Fruit fly (Drosophila melanogaster) whole organism, pupa: Measurements from ENCODE around the gene CG31751.

ENCODE experiments used
- CG10348 ChIP-seq: fragments of 200-800 bp; sonication (Bioruptor generic); IDR thresholded peaks from 2 replicates; pipeline ENCODE4 v1.3.6; 2022; ENCODE audit warnings: missing biosample characterization, missing genetic modification characterization
- CG12605 ChIP-seq: fragments of 200-800 bp; sonication (Bioruptor generic); IDR thresholded peaks from 2 replicates; pipeline ENCODE4 v1.3.6; 2022; ENCODE audit warnings: missing biosample characterization, missing genetic modification characterization
- CG13204 ChIP-seq: fragments of 200-800 bp; sonication (Bioruptor generic); optimal IDR thresholded peaks from 2 replicates; lab custom pipeline; 2018; ENCODE audit warnings: missing biosample characterization, mild to moderate bottlenecking, missing genetic modification characterization, moderate library complexity
- CG14655 ChIP-seq: fragments of 200-800 bp; sonication (Bioruptor generic); optimal IDR thresholded peaks from 3 replicates; lab custom pipeline; 2017; ENCODE audit warnings: mild to moderate bottlenecking, missing biosample characterization, missing genetic modification reagents, missing genetic modification characterization
- CG15710 ChIP-seq: fragments of 200-800 bp; sonication (Bioruptor generic); optimal IDR thresholded peaks from 2 replicates; lab custom pipeline; 2018; ENCODE audit warnings: missing biosample characterization, mild to moderate bottlenecking, missing genetic modification characterization, moderate library complexity
- CG17806 ChIP-seq: fragments of 200-800 bp; sonication (Bioruptor generic); optimal IDR thresholded peaks from 2 replicates; lab custom pipeline; 2018; ENCODE audit warnings: missing biosample characterization, mild to moderate bottlenecking, missing genetic modification characterization, moderate library complexity
- CG32121 ChIP-seq: fragments of 200-800 bp; sonication (Bioruptor generic); IDR thresholded peaks from 2 replicates; pipeline ENCODE4 v1.3.6; 2022; ENCODE audit warnings: missing biosample characterization, missing genetic modification characterization
- CG34367 ChIP-seq: fragments of 200-800 bp; sonication (Bioruptor generic); optimal IDR thresholded peaks from 2 replicates; lab custom pipeline; 2018; ENCODE audit warnings: missing biosample characterization, mild to moderate bottlenecking, missing genetic modification characterization
- CG4496 ChIP-seq: fragments of 200-800 bp; sonication (Bioruptor generic); IDR thresholded peaks from 3 replicates; pipeline ENCODE4 v1.3.6; 2022; ENCODE audit warnings: missing biosample characterization, missing genetic modification characterization
- CG8159 ChIP-seq: fragments of 200-800 bp; sonication (Bioruptor generic); optimal IDR thresholded peaks from 3 replicates; lab custom pipeline; 2018; ENCODE audit warnings: missing biosample characterization, mild to moderate bottlenecking, missing genetic modification characterization, moderate library complexity
- CG8301 ChIP-seq: fragments of 200-800 bp; sonication (Bioruptor generic); optimal IDR thresholded peaks from 2 replicates; lab custom pipeline; 2018; ENCODE audit warnings: missing biosample characterization, mild to moderate bottlenecking, missing genetic modification characterization
- CG9948 ChIP-seq: fragments of 200-800 bp; sonication (Bioruptor generic); optimal IDR thresholded peaks from 2 replicates; lab custom pipeline; 2018; ENCODE audit warnings: missing biosample characterization, mild to moderate bottlenecking, missing genetic modification characterization, moderate library complexity
- D1 ChIP-seq: fragments of 200-800 bp; sonication (Bioruptor generic); optimal IDR thresholded peaks from 2 replicates; lab custom pipeline; 2018; ENCODE audit warnings: missing biosample characterization, mild to moderate bottlenecking, missing genetic modification characterization, moderate library complexity
- EcR ChIP-seq: fragments of 200-800 bp; sonication (Bioruptor generic); optimal IDR thresholded peaks from 3 replicates; lab custom pipeline; 2019; ENCODE audit warnings: missing biosample characterization, missing genetic modification characterization, mild to moderate bottlenecking, moderate library complexity, missing genetic modification reagents
- Ets98B ChIP-seq: fragments of 200-800 bp; sonication (Bioruptor generic); IDR thresholded peaks from 2 replicates; pipeline ENCODE4 v1.3.6; 2022; ENCODE audit warnings: missing biosample characterization, missing genetic modification characterization
- Pif1A ChIP-seq: fragments of 200-800 bp; sonication (Bioruptor generic); optimal IDR thresholded peaks from 3 replicates; lab custom pipeline; 2016; ENCODE audit warnings: missing biosample characterization, missing genetic modification characterization
- Pif1B ChIP-seq: fragments of 200-800 bp; sonication (Bioruptor generic); optimal IDR thresholded peaks from 3 replicates; lab custom pipeline; 2016; ENCODE audit warnings: missing biosample characterization, missing genetic modification characterization
- Snoo ChIP-seq: fragments of 200-800 bp; sonication (Bioruptor generic); optimal IDR thresholded peaks from 3 replicates; lab custom pipeline; 2017; ENCODE audit warnings: missing biosample characterization, mild to moderate bottlenecking, missing genetic modification characterization, inconsistent platforms
- fd96Ca ChIP-seq: fragments of 200-800 bp; sonication (Bioruptor generic); IDR thresholded peaks from 3 replicates; pipeline ENCODE4 v1.3.6; 2022; ENCODE audit warnings: missing biosample characterization, missing genetic modification characterization
- gl ChIP-seq: fragments of 200-800 bp; sonication (Bioruptor generic); optimal IDR thresholded peaks from 2 replicates; lab custom pipeline; 2018; ENCODE audit warnings: missing biosample characterization, mild to moderate bottlenecking, missing genetic modification characterization
- rn ChIP-seq: fragments of 200-800 bp; sonication (Bioruptor generic); IDR thresholded peaks from 2 replicates; pipeline ENCODE4 v1.3.6; 2022; ENCODE audit warnings: missing biosample characterization, missing genetic modification characterization

The CG31751 gene

dm6 chr2L:18656691-18657237, 20.3 kb upstream of the CG31751 start:
- no peak for TF ChIP-seq Pif1B (GFP tag; lab: Kevin White, UChicago)
- no peak for TF ChIP-seq CG14655 (GFP tag; lab: Kevin White, UChicago)
- no peak for TF ChIP-seq CG12605
- no peak for TF ChIP-seq CG32121
- no peak for TF ChIP-seq CG13204 (GFP tag; lab: Kevin White, UChicago)
- no peak for TF ChIP-seq Pif1A (GFP tag; lab: Kevin White, UChicago)
- no peak for TF ChIP-seq Snoo (tag; lab: Kevin White, UChicago)
- no peak for TF ChIP-seq CG10348 (GFP tag; lab: Robert Waterston, UW)
- TF ChIP-seq fd96Ca (GFP tag; lab: Robert Waterston, UW), result no peak
- no peak for TF ChIP-seq CG15710 (tag; lab: Kevin White, UChicago)
- TF ChIP-seq D1 (tag; lab: Kevin White, UChicago), result no peak
- no peak for TF ChIP-seq Ets98B (GFP tag; lab: Robert Waterston, UW)

- TF ChIP-seq D1 (tag; lab: Kevin White, UChicago), result no peak
- no peak for TF ChIP-seq CG17806
- TF ChIP-seq EcR (GFP tag; lab: Kevin White, UChicago), result no peak
- TF ChIP-seq CG9948 (tag; lab: Kevin White, UChicago), result no peak
- TF ChIP-seq CG32121, result no peak
- TF ChIP-seq Pif1A (GFP tag; lab: Kevin White, UChicago), result no peak
- no peak for TF ChIP-seq CG4496 (GFP tag; lab: Robert Waterston, UW)
These were observed 18.9 kb upstream of the CG31751 start for dm6 chr2L:18658108-18658507.

- TF ChIP-seq EcR (GFP tag; lab: Kevin White, UChicago) (no peak), CG8301 (peak; percentile 35), CG14655 (GFP tag; lab: Kevin White, UChicago) (peak; percentile 49), CG9948 (tag; lab: Kevin White, UChicago) (peak; percentile 32), Pif1A (GFP tag; lab: Kevin White, UChicago) (peak; percentile 28), CG10348 (GFP tag; lab: Robert Waterston, UW) (no peak), CG17806 (peak; percentile 23), D1 (tag; lab: Kevin White, UChicago) (no peak), fd96Ca (GFP tag; lab: Robert Waterston, UW) (no peak), gl (tag; lab: Kevin White, UChicago) (no peak), CG34367 (no peak), rn (GFP tag; lab: Robert Waterston, UW) (no peak), CG8159 (tag; lab: Kevin White, UChicago) (no peak), CG4496 (GFP tag; lab: Robert Waterston, UW) (peak; percentile 34; the same call in 1 of the 3 replicates), CG32121 (peak; percentile 35; the same call in 1 of the 2 replicates), Pif1B (GFP tag; lab: Kevin White, UChicago) (no peak), Ets98B (GFP tag; lab: Robert Waterston, UW) (peak; percentile 49), Snoo (tag; lab: Kevin White, UChicago) (no peak), CG13204 (GFP tag; lab: Kevin White, UChicago) (no peak), CG15710 (tag; lab: Kevin White, UChicago) (no peak), CG12605 (no peak)
These were observed 13.6 kb upstream of the CG31751 start for dm6 chr2L:18663395-18663794.

dm6 chr2L:18664707-18665550, 12.1 kb upstream of the CG31751 start:
- TF ChIP-seq CG8159 (tag; lab: Kevin White, UChicago), result peak; percentile 92
- TF ChIP-seq CG10348 (GFP tag; lab: Robert Waterston, UW), result no peak
- TF ChIP-seq CG17806, result peak; percentile 87
- TF ChIP-seq CG15710 (tag; lab: Kevin White, UChicago), result peak; percentile 86
- TF ChIP-seq CG32121, result no peak
- TF ChIP-seq rn (GFP tag; lab: Robert Waterston, UW), result no peak
- TF ChIP-seq Snoo (tag; lab: Kevin White, UChicago), result peak; percentile 82
- TF ChIP-seq D1 (tag; lab: Kevin White, UChicago), result peak; percentile 77
- TF ChIP-seq CG13204 (GFP tag; lab: Kevin White, UChicago), result peak; percentile 70
- TF ChIP-seq Pif1B (GFP tag; lab: Kevin White, UChicago), result peak; percentile 31
- TF ChIP-seq CG14655 (GFP tag; lab: Kevin White, UChicago), result peak; percentile 92
- peak; percentile 20; the same call in 2 of the 3 replicates for TF ChIP-seq CG4496 (GFP tag; lab: Robert Waterston, UW)
- peak; percentile 83 for TF ChIP-seq CG34367
- no peak; the same call in 1 of the 2 replicates for TF ChIP-seq CG12605
- TF ChIP-seq gl (tag; lab: Kevin White, UChicago), result peak; percentile 49
- TF ChIP-seq CG8301, result peak; percentile 88
- 0 out of 3 replicates have a peak, but pooled peaks have one; percentile 18 for TF ChIP-seq fd96Ca (GFP tag; lab: Robert Waterston, UW)
- peak; percentile 61 for TF ChIP-seq Pif1A (GFP tag; lab: Kevin White, UChicago)
- no peak; the same call in 1 of the 2 replicates for TF ChIP-seq Ets98B (GFP tag; lab: Robert Waterston, UW)
- peak; percentile 96 for TF ChIP-seq EcR (GFP tag; lab: Kevin White, UChicago)
- TF ChIP-seq CG9948 (tag; lab: Kevin White, UChicago), result peak; percentile 89
